Worm (Caenorhabditis elegans) whole organism, midembryonic: ENCODE data around the gene rad-23.

ENCODE experiments used
- ref-1 ChIP-seq: fragments of 200-800 bp; sonication (Bioruptor generic); conservative IDR thresholded peaks from 2 replicates; pipeline ENCODE4 v1.3.6; 2022; ENCODE audit warnings: missing genetic modification reagents, missing genetic modification characterization, missing compliant biosample characterization
- ztf-29 ChIP-seq: fragments of 200-800 bp; sonication (Bioruptor generic); IDR thresholded peaks from 2 replicates; pipeline ENCODE4 v1.3.6; 2022; ENCODE audit warnings: missing genetic modification reagents, missing genetic modification characterization, missing compliant biosample characterization

DNA sequence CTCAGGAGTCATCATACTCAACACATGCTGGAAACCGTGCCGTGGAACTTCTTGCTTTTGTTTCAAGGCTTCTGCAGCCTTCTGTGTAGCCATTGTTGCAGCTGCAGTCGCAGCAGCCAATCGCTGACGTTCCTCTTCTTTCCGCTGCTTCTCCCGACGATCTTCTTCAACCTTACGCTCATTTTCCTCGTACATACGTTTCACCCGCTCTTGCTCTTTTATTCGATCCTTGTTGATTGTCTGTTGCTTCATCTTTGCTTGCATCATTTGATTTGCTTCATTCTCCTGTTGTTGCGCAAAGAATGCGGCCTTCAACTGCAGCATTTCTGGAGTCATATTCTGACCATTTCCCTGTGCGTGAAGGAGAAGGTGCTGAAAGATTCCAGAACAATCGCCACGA lies 29.9 kb downstream of the rad-23 start:
- TF ChIP-seq ref-1 (GFP tag; lab: Robert Waterston, UW) (no peak), ztf-29 (no peak)
